Fruit fly (Drosophila melanogaster): Measurements from ENCODE around the gene CheB38b.

- TF ChIP-seq CG8159 (tag; optimal IDR thresholded peaks at IDR 0.05) (no peak), CG32121 (GFP tag; IDR thresholded peaks at IDR 0.05) (no peak), CG10348 (GFP tag; IDR thresholded peaks at IDR 0.05) (no peak), rn (GFP tag; IDR thresholded peaks at IDR 0.05) (no peak), Ets98B (GFP tag; IDR thresholded peaks at IDR 0.05) (no peak), CG34367 (tag; optimal IDR thresholded peaks at IDR 0.05) (no peak), CG14655 (GFP tag; optimal IDR thresholded peaks at IDR 0.05) (no peak), Pif1B (GFP tag; optimal IDR thresholded peaks at IDR 0.05) (no peak), CG12605 (GFP tag; IDR thresholded peaks at IDR 0.05) (no peak)
These were observed 31.9 kb upstream of the CheB38b start, which contains the start of gene CG14402 for dm6 chr2L:20849000-20849399.

All from whole organism, pupa.